Fruit fly (Drosophila melanogaster) whole organism, embryonic: ENCODE results near the gene CG10747.

Experiments
- Antp ChIP-seq: fragments of 200-800 bp; sonication (Bioruptor generic); optimal IDR thresholded peaks from 3 replicates; lab custom pipeline; 2016; ENCODE audit warnings: missing biosample characterization, missing genetic modification characterization
- BEAF-32 ChIP-seq: fragments of 200-800 bp; sonication (Bioruptor generic); optimal IDR thresholded peaks from 3 replicates; lab custom pipeline; 2017; ENCODE audit warnings: missing biosample characterization, missing genetic modification characterization, mild to moderate bottlenecking, moderate library complexity, missing genetic modification reagents
- Blimp-1 ChIP-seq: fragments of 200-800 bp; sonication (Bioruptor generic); optimal IDR thresholded peaks from 3 replicates; lab custom pipeline; 2018; ENCODE audit warnings: missing biosample characterization, missing genetic modification characterization, mild to moderate bottlenecking, moderate library complexity, missing genetic modification reagents
- CG10209 ChIP-seq: fragments of 200-800 bp; sonication (Bioruptor generic); optimal IDR thresholded peaks from 3 replicates; lab custom pipeline; 2017; ENCODE audit warnings: missing biosample characterization, mild to moderate bottlenecking, missing genetic modification characterization, missing genetic modification reagents
- CG10366 ChIP-seq: fragments of 200-800 bp; sonication (Bioruptor generic); IDR thresholded peaks from 2 replicates; pipeline ENCODE4 v1.3.6; 2022; ENCODE audit warnings: missing biosample characterization, missing genetic modification characterization
- CG10431 ChIP-seq: fragments of 200-800 bp; sonication (Bioruptor generic); optimal IDR thresholded peaks from 3 replicates; lab custom pipeline; 2018; ENCODE audit warnings: missing biosample characterization, mild to moderate bottlenecking, missing genetic modification characterization
- CG10959 ChIP-seq: fragments of 200-800 bp; sonication (Bioruptor generic); IDR thresholded peaks from 2 replicates; pipeline ENCODE4 v1.3.6; 2022; ENCODE audit warnings: missing biosample characterization, missing genetic modification characterization
- CG12236 ChIP-seq: fragments of 200-800 bp; sonication (Bioruptor generic); optimal IDR thresholded peaks from 2 replicates; lab custom pipeline; 2016; ENCODE audit warnings: missing biosample characterization, missing genetic modification characterization
- CG13287 ChIP-seq: fragments of 200-800 bp; sonication (Bioruptor generic); IDR thresholded peaks from 2 replicates; pipeline ENCODE4 v1.3.6; 2022; ENCODE audit warnings: missing biosample characterization, missing genetic modification characterization; ENCODE audit not compliant: partially characterized antibody
- CG14014 ChIP-seq: fragments of 200-800 bp; sonication (Bioruptor generic); IDR thresholded peaks from 2 replicates; pipeline ENCODE4 v1.3.6; 2022; ENCODE audit warnings: missing biosample characterization, missing genetic modification characterization
- CG14441 ChIP-seq: fragments of 200-800 bp; sonication (Bioruptor generic); IDR thresholded peaks from 2 replicates; pipeline ENCODE4 v1.3.6; 2022; ENCODE audit warnings: missing biosample characterization, missing genetic modification characterization
- CG14860 ChIP-seq: fragments of 200-800 bp; sonication (Bioruptor generic); IDR thresholded peaks from 3 replicates; pipeline ENCODE4 v1.3.6; 2022; ENCODE audit warnings: missing biosample characterization, missing genetic modification characterization; ENCODE audit not compliant: partially characterized antibody
- CG15514 ChIP-seq: fragments of 200-800 bp; sonication (Bioruptor generic); optimal IDR thresholded peaks from 3 replicates; lab custom pipeline; 2017; ENCODE audit warnings: missing biosample characterization, missing genetic modification characterization, mild to moderate bottlenecking, moderate library complexity, missing genetic modification reagents
- CG18011 ChIP-seq: fragments of 200-800 bp; sonication (Bioruptor generic); optimal IDR thresholded peaks from 2 replicates; lab custom pipeline; 2017; ENCODE audit warnings: missing biosample characterization, missing genetic modification characterization, mild to moderate bottlenecking, moderate library complexity, missing genotype
- CG30403 ChIP-seq: fragments of 200-800 bp; sonication (Bioruptor generic); optimal IDR thresholded peaks from 3 replicates; lab custom pipeline; 2016; ENCODE audit warnings: missing biosample characterization, missing genetic modification characterization
- CG33213 ChIP-seq: fragments of 200-800 bp; sonication (Bioruptor generic); optimal IDR thresholded peaks from 3 replicates; lab custom pipeline; 2016; ENCODE audit warnings: missing biosample characterization, missing genetic modification characterization
- CG4617 ChIP-seq: fragments of 200-800 bp; sonication (Bioruptor generic); optimal IDR thresholded peaks from 3 replicates; lab custom pipeline; 2016; ENCODE audit warnings: missing biosample characterization, missing genetic modification characterization, borderline replicate concordance
- CG9727 ChIP-seq: fragments of 200-800 bp; sonication (Bioruptor generic); optimal IDR thresholded peaks from 3 replicates; lab custom pipeline; 2017; ENCODE audit warnings: missing biosample characterization, mild to moderate bottlenecking, missing genetic modification characterization
- CG9932 ChIP-seq: fragments of 200-800 bp; sonication (Bioruptor generic); IDR thresholded peaks from 2 replicates; pipeline ENCODE4 v1.3.6; 2022; ENCODE audit warnings: missing biosample characterization, missing genetic modification characterization
- CTCF ChIP-seq: fragments of 200-800 bp; sonication (Bioruptor generic); optimal IDR thresholded peaks from 2 replicates; lab custom pipeline; 2017; ENCODE audit warnings: missing biosample characterization, mild to moderate bottlenecking, missing genetic modification characterization, moderate library complexity
- D19B ChIP-seq: fragments of 200-800 bp; sonication (Bioruptor generic); optimal IDR thresholded peaks from 2 replicates; lab custom pipeline; 2017; ENCODE audit warnings: missing biosample characterization, mild to moderate bottlenecking, missing genetic modification characterization
- Dbx ChIP-seq: fragments of 200-800 bp; sonication (Bioruptor generic); IDR thresholded peaks from 3 replicates; pipeline ENCODE4 v1.3.6; 2022; ENCODE audit warnings: missing biosample characterization, missing genetic modification characterization
- Dfd ChIP-seq, 2 experiments: fragments of >200 bp; optimal IDR thresholded peaks; 2 replicates each; lab custom pipeline; 2017; ENCODE audit warnings: missing biosample characterization in 2 of 2, missing genetic modification characterization in 2 of 2
- Elba2 ChIP-seq: fragments of 200-800 bp; sonication (Bioruptor generic); optimal IDR thresholded peaks from 3 replicates; lab custom pipeline; 2016; ENCODE audit warnings: missing biosample characterization, missing genetic modification characterization
- Ets97D ChIP-seq: fragments of 200-800 bp; sonication (Bioruptor generic); optimal IDR thresholded peaks from 3 replicates; lab custom pipeline; 2016; ENCODE audit warnings: missing biosample characterization, missing genetic modification characterization
- Hmx ChIP-seq: fragments of 200-800 bp; sonication (Bioruptor generic); optimal IDR thresholded peaks from 2 replicates; lab custom pipeline; 2016; ENCODE audit warnings: missing biosample characterization, missing genetic modification characterization
- Lhr ChIP-seq: fragments of 200-800 bp; sonication (Bioruptor generic); optimal IDR thresholded peaks from 3 replicates; lab custom pipeline; 2017; ENCODE audit warnings: mild to moderate bottlenecking, missing biosample characterization, missing genetic modification reagents, missing genetic modification characterization
- Meics ChIP-seq: fragments of 200-800 bp; sonication (Bioruptor generic); optimal IDR thresholded peaks from 2 replicates; lab custom pipeline; 2017; ENCODE audit warnings: missing biosample characterization, mild to moderate bottlenecking, missing genetic modification characterization
- Mrtf ChIP-seq: fragments of 200-800 bp; sonication (Bioruptor generic); IDR thresholded peaks from 3 replicates; pipeline ENCODE4 v1.3.6; 2022; ENCODE audit warnings: missing biosample characterization, missing genetic modification characterization
- NC2β ChIP-seq: fragments of 200-800 bp; sonication (Bioruptor generic); optimal IDR thresholded peaks from 2 replicates; lab custom pipeline; 2016; ENCODE audit warnings: missing biosample characterization, missing genetic modification characterization
- TFAM ChIP-seq: fragments of 200-800 bp; sonication (Bioruptor generic); optimal IDR thresholded peaks from 2 replicates; lab custom pipeline; 2017; ENCODE audit warnings: missing biosample characterization, missing genetic modification characterization, inconsistent platforms
- Usf ChIP-seq: fragments of 200-800 bp; sonication (Bioruptor generic); optimal IDR thresholded peaks from 2 replicates; lab custom pipeline; 2017; ENCODE audit warnings: missing genotype, missing biosample characterization, missing genetic modification characterization
- ab ChIP-seq: fragments of 200-800 bp; sonication (Bioruptor generic); optimal IDR thresholded peaks from 2 replicates; lab custom pipeline; 2016; ENCODE audit warnings: missing biosample characterization, missing genetic modification characterization
- amos ChIP-seq: fragments of 200-800 bp; sonication (Bioruptor generic); IDR thresholded peaks from 2 replicates; pipeline ENCODE4 v1.3.6; 2022; ENCODE audit warnings: missing biosample characterization, missing genetic modification characterization; ENCODE audit not compliant: partially characterized antibody
- ase ChIP-seq: fragments of 200-800 bp; sonication (Bioruptor generic); IDR thresholded peaks from 3 replicates; pipeline ENCODE4 v1.3.6; 2022; ENCODE audit warnings: missing biosample characterization, missing genetic modification characterization
- br ChIP-seq: fragments of >200 bp; optimal IDR thresholded peaks from 2 replicates; lab custom pipeline; 2017
- chinmo ChIP-seq: fragments of 200-800 bp; sonication (Bioruptor generic); IDR thresholded peaks from 4 replicates; pipeline ENCODE4 v1.3.6; 2022; ENCODE audit warnings: missing biosample characterization, missing genetic modification characterization; ENCODE audit not compliant: partially characterized antibody
- chm ChIP-seq: fragments of 200-800 bp; sonication (Bioruptor generic); IDR thresholded peaks from 2 replicates; pipeline ENCODE4 v1.3.6; 2022; ENCODE audit warnings: missing biosample characterization, missing genetic modification characterization
- dmrt11E ChIP-seq: fragments of 200-800 bp; sonication (Bioruptor generic); optimal IDR thresholded peaks from 3 replicates; lab custom pipeline; 2018; ENCODE audit warnings: missing biosample characterization, mild to moderate bottlenecking, missing genetic modification characterization, moderate library complexity
- dpn ChIP-seq, 2 experiments: fragments of 200-800 bp; sonication (Bioruptor generic); optimal IDR thresholded peaks; 3 replicates each; lab custom pipeline; 2016; ENCODE audit warnings: missing biosample characterization in 2 of 2, missing genetic modification characterization in 2 of 2
- gfzf ChIP-seq: fragments of 200-800 bp; sonication (Bioruptor generic); optimal IDR thresholded peaks from 2 replicates; lab custom pipeline; 2016; ENCODE audit warnings: missing biosample characterization, mild to moderate bottlenecking, missing genetic modification characterization, moderate library complexity
- hkb ChIP-seq, 2 experiments: fragments of 200-800 bp in 1 of 2; fragments of >200 bp in 1 of 2; sonication (Bioruptor generic) in 1 of 2; IDR thresholded peaks in 1 of 2; optimal IDR thresholded peaks in 1 of 2; 2 replicates each; pipeline versions ENCODE4 v1.3.6 to Lab custom; 2017 to 2022; ENCODE audit warnings: missing biosample characterization in 1 of 2, missing genetic modification characterization in 1 of 2
- odd ChIP-seq: fragments of 200-800 bp; sonication (Bioruptor generic); optimal IDR thresholded peaks from 2 replicates; lab custom pipeline; 2017; ENCODE audit warnings: missing biosample characterization, mild to moderate bottlenecking, missing genetic modification characterization
- pb ChIP-seq: fragments of 200-800 bp; sonication (Bioruptor generic); optimal IDR thresholded peaks from 3 replicates; lab custom pipeline; 2016; ENCODE audit warnings: missing biosample characterization, missing genetic modification characterization
- sens ChIP-seq: fragments of 200-800 bp; sonication (Bioruptor generic); peaks from one replicate; lab custom pipeline; 2016; ENCODE audit warnings: missing biosample characterization, missing genetic modification characterization
- sr ChIP-seq: fragments of 200-800 bp; sonication (Bioruptor generic); IDR thresholded peaks from 3 replicates; pipeline ENCODE4 v1.3.6; 2022; ENCODE audit warnings: missing biosample characterization, missing genetic modification characterization
- ttk ChIP-seq: fragments of 200-800 bp; sonication (Bioruptor generic); IDR thresholded peaks from 2 replicates; pipeline ENCODE4 v2.1.2; 2022; ENCODE audit warnings: missing biosample characterization, missing genetic modification characterization
- unpg ChIP-seq: fragments of 200-800 bp; sonication (Bioruptor generic); optimal IDR thresholded peaks from 3 replicates; lab custom pipeline; 2018; ENCODE audit warnings: missing biosample characterization, mild to moderate bottlenecking, missing genetic modification characterization, moderate library complexity
- usp ChIP-seq: fragments of >200 bp; optimal IDR thresholded peaks from 2 replicates; lab custom pipeline; 2017; ENCODE audit warnings: missing biosample characterization, missing genetic modification characterization
- vnd ChIP-seq: fragments of 200-800 bp; sonication (Bioruptor generic); IDR thresholded peaks from 3 replicates; pipeline ENCODE4 v1.3.6; 2022; ENCODE audit warnings: missing biosample characterization, missing genetic modification characterization; ENCODE audit not compliant: partially characterized antibody
- zfh1 ChIP-seq: fragments of 200-800 bp; sonication (Bioruptor generic); IDR thresholded peaks from 3 replicates; pipeline ENCODE4 v1.3.6; 2022; ENCODE audit warnings: missing biosample characterization, missing genetic modification characterization
- zfh2 ChIP-seq: fragments of 200-800 bp; sonication (Bioruptor generic); optimal IDR thresholded peaks from 2 replicates; lab custom pipeline; 2016; ENCODE audit warnings: missing biosample characterization, missing genetic modification characterization

CG10747 gene

dm6 chr2L:20104526-20104925 is 13.4 kb upstream of the CG10747 start (continued):
- TF ChIP-seq Usf (GFP tag; lab: Kevin White, UChicago) (no peak), CG10209 (GFP tag; lab: Kevin White, UChicago) (no peak), TFAM (GFP tag; lab: Kevin White, UChicago) (no peak), gfzf (peak; percentile 61), Elba2 (peak; percentile 9), CG4617 (GFP tag; lab: Kevin White, UChicago) (no peak), Dfd (GFP tag; optimal IDR thresholded peaks at IDR 0.05; lab: Kevin White, UChicago) (no peak), CG14014 (no peak), CG10959 (no peak), zfh1 (no peak), Mrtf (GFP tag; lab: Robert Waterston, UW) (no peak), BEAF-32 (GFP tag; lab: Kevin White, UChicago) (peak; percentile 32), dpn (GFP tag; optimal IDR thresholded peaks at IDR 0.05; lab: Kevin White, UChicago) (no peak), CG13287 (peak; percentile 19; the same call in 1 of the 2 replicates), CG10431 (GFP tag; lab: Kevin White, UChicago) (no peak), sens (peak; percentile 62), CTCF (GFP tag; lab: Kevin White, UChicago) (peak; percentile 39), CG14441 (GFP tag; lab: Robert Waterston, UW) (no peak), CG12236 (GFP tag; lab: Kevin White, UChicago) (no peak), CG33213 (GFP tag; lab: Kevin White, UChicago) (peak; percentile 97), Antp (GFP tag; lab: Kevin White, UChicago) (no peak), Blimp-1 (GFP tag; lab: Kevin White, UChicago) (no peak), odd (GFP tag; lab: Kevin White, UChicago) (no peak), ase (GFP tag; lab: Robert Waterston, UW) (no peak), CG30403 (GFP tag; lab: Kevin White, UChicago) (no peak), chinmo (GFP tag; lab: Robert Waterston, UW) (0 out of 4 replicates have a peak, but pooled peaks have one; percentile 52), ttk (GFP tag; lab: Robert Waterston, UW) (no peak), sr (no peak), Lhr (peak; percentile 99), CG18011 (GFP tag; lab: Kevin White, UChicago) (no peak), dmrt11E (tag; lab: Kevin White, UChicago) (no peak), NC2β (GFP tag; lab: Kevin White, UChicago) (no peak), ab (GFP tag; lab: Kevin White, UChicago) (no peak), usp (GFP tag; lab: Kevin White, UChicago) (no peak), amos (GFP tag; lab: Robert Waterston, UW) (peak; percentile 39; the same call in 1 of the 2 replicates), Meics (GFP tag; lab: Kevin White, UChicago) (no peak), Hmx (no peak), CG9932 (no peak), CG9727 (GFP tag; lab: Kevin White, UChicago) (no peak), CG14860 (0 out of 3 replicates have a peak, but pooled peaks have one; percentile 16), zfh2 (GFP tag; lab: Kevin White, UChicago) (no peak), CG15514 (peak; percentile 34), vnd (no peak), hkb (optimal IDR thresholded peaks at IDR 0.05; lab: Kevin White, UChicago) (no peak), hkb (GFP tag; IDR thresholded peaks at IDR 0.05; lab: Robert Waterston, UW) (no peak), chm (GFP tag; lab: Robert Waterston, UW) (no peak), Ets97D (no peak), br (lab: Kevin White, UChicago) (no peak), unpg (no peak), CG10366 (GFP tag; lab: Robert Waterston, UW) (no peak), pb (GFP tag; lab: Kevin White, UChicago) (no peak), Dbx (GFP tag; lab: Robert Waterston, UW) (no peak), D19B (GFP tag; lab: Kevin White, UChicago) (no peak)
